Worm (Caenorhabditis elegans) whole organism, L2 larva: ENCODE results near the gene str-37.

Experiments used
- C34F6.9 ChIP-seq: fragments of 150-350 bp; optimal IDR thresholded peaks from 2 replicates; lab custom pipeline; 2014; ENCODE audit warnings: missing biosample characterization, missing genetic modification characterization
- F13H6.1 ChIP-seq: sonication (generic microtip); optimal IDR thresholded peaks from 2 replicates; lab custom pipeline; 2016; ENCODE audit warnings: missing genetic modification characterization, missing compliant biosample characterization
- R02D3.7 ChIP-seq: fragments of 150-350 bp; optimal IDR thresholded peaks from 2 replicates; lab custom pipeline; 2014; ENCODE audit warnings: missing biosample characterization, missing genetic modification characterization
- ZK546.5 ChIP-seq: sonication (generic microtip); optimal IDR thresholded peaks from 2 replicates; lab custom pipeline; 2017; ENCODE audit warnings: missing biosample characterization, missing genetic modification characterization
- alr-1 ChIP-seq: fragments of 150-350 bp; optimal IDR thresholded peaks from 2 replicates; lab custom pipeline; 2014; ENCODE audit warnings: missing biosample characterization, missing genetic modification characterization
- aly-2 ChIP-seq: fragments of 150-350 bp; optimal IDR thresholded peaks from 2 replicates; lab custom pipeline; 2014; ENCODE audit warnings: missing biosample characterization, missing genetic modification characterization
- ama-1 ChIP-seq: fragments of 150-350 bp; optimal IDR thresholded peaks from 2 replicates; lab custom pipeline; 2018; ENCODE audit warnings: inconsistent platforms
- blmp-1 ChIP-seq: sonication (generic microtip); optimal IDR thresholded peaks from 2 replicates; lab custom pipeline; 2017; ENCODE audit warnings: missing genetic modification characterization, mild to moderate bottlenecking, missing compliant biosample characterization, antibody characterized with exemption, moderate library complexity; ENCODE audit not compliant: insufficient read depth
- ceh-16 ChIP-seq: fragments of 150-350 bp; optimal IDR thresholded peaks from 2 replicates; lab custom pipeline; 2014; ENCODE audit warnings: missing biosample characterization, missing genetic modification characterization
- ceh-82 ChIP-seq: fragments of 150-350 bp; optimal IDR thresholded peaks from 2 replicates; lab custom pipeline; 2014; ENCODE audit warnings: missing biosample characterization, missing genetic modification characterization
- crh-2 ChIP-seq: sonication (generic microtip); optimal IDR thresholded peaks from 2 replicates; lab custom pipeline; 2017; ENCODE audit warnings: missing biosample characterization, missing genetic modification characterization
- dmd-4 ChIP-seq: sonication (generic microtip); optimal IDR thresholded peaks from 2 replicates; lab custom pipeline; 2017; ENCODE audit warnings: missing biosample characterization, missing genetic modification characterization
- egl-27 ChIP-seq: sonication (generic microtip); optimal IDR thresholded peaks from 3 replicates; lab custom pipeline; 2017; ENCODE audit warnings: missing biosample characterization, missing genetic modification reagents, missing genetic modification characterization
- elt-3 ChIP-seq: sonication (generic microtip); optimal IDR thresholded peaks from 2 replicates; lab custom pipeline; 2017; ENCODE audit warnings: missing biosample characterization, missing genetic modification characterization
- lin-11 ChIP-seq: fragments of 150-350 bp; sonication (generic microtip); optimal IDR thresholded peaks from 2 replicates; lab custom pipeline; 2014; ENCODE audit warnings: missing biosample characterization, missing genetic modification characterization, inconsistent platforms, mixed read lengths
- lin-13 ChIP-seq: fragments of 150-350 bp; optimal IDR thresholded peaks from 2 replicates; lab custom pipeline; 2014; ENCODE audit warnings: missing biosample characterization, missing genetic modification reagents, missing genetic modification characterization
- lin-39 ChIP-seq: fragments of 150-350 bp; optimal IDR thresholded peaks from 2 replicates; lab custom pipeline; 2014; ENCODE audit warnings: missing biosample characterization, missing genetic modification reagents, missing genetic modification characterization
- lsy-2 ChIP-seq, 2 experiments: fragments of 150-350 bp in 1 of 2; sonication (generic microtip) in 1 of 2; optimal IDR thresholded peaks; 2 replicates each; lab custom pipeline; 2014 to 2017; ENCODE audit warnings: missing biosample characterization in 2 of 2, missing genetic modification characterization in 2 of 2
- mab-5 ChIP-seq: fragments of 150-350 bp; optimal IDR thresholded peaks from 2 replicates; lab custom pipeline; 2014; ENCODE audit warnings: missing biosample characterization, missing genetic modification characterization
- mbf-1 ChIP-seq: sonication (generic microtip); optimal IDR thresholded peaks from 2 replicates; lab custom pipeline; 2017; ENCODE audit warnings: missing biosample characterization, missing genetic modification characterization
- mdl-1 ChIP-seq, 2 experiments: fragments of 150-350 bp in 1 of 2; sonication (generic microtip) in 1 of 2; optimal IDR thresholded peaks; 2 replicates each; lab custom pipeline; 2017; ENCODE audit warnings: missing biosample characterization in 2 of 2, missing genetic modification characterization in 2 of 2
- nhr-10 ChIP-seq: sonication (generic microtip); optimal IDR thresholded peaks from 2 replicates; lab custom pipeline; 2017; ENCODE audit warnings: missing biosample characterization, missing genetic modification characterization
- nhr-11 ChIP-seq: fragments of 150-350 bp; optimal IDR thresholded peaks from 2 replicates; lab custom pipeline; 2014; ENCODE audit warnings: missing biosample characterization, missing genetic modification characterization
- nhr-12 ChIP-seq: fragments of 150-350 bp; optimal IDR thresholded peaks from 2 replicates; lab custom pipeline; 2014; ENCODE audit warnings: missing biosample characterization, missing genetic modification characterization
- nhr-129 ChIP-seq: fragments of 150-350 bp; optimal IDR thresholded peaks from 2 replicates; lab custom pipeline; 2014; ENCODE audit warnings: missing biosample characterization, missing genetic modification characterization
- nhr-21 ChIP-seq: fragments of 150-350 bp; optimal IDR thresholded peaks from 2 replicates; lab custom pipeline; 2014; ENCODE audit warnings: missing biosample characterization, missing genetic modification characterization
- nhr-23 ChIP-seq: fragments of 150-350 bp; optimal IDR thresholded peaks from 2 replicates; lab custom pipeline; 2014; ENCODE audit warnings: missing biosample characterization, missing genetic modification reagents, missing genetic modification characterization
- nhr-237 ChIP-seq: fragments of 150-350 bp; optimal IDR thresholded peaks from 2 replicates; lab custom pipeline; 2014; ENCODE audit warnings: missing biosample characterization, missing genetic modification characterization
- nhr-25 ChIP-seq: fragments of 150-350 bp; sonication (generic microtip); optimal IDR thresholded peaks from 3 replicates; lab custom pipeline; 2014; ENCODE audit warnings: missing biosample characterization, missing genetic modification characterization
- peb-1 ChIP-seq: fragments of 150-350 bp; optimal IDR thresholded peaks from 2 replicates; lab custom pipeline; 2014; ENCODE audit warnings: missing biosample characterization, missing genetic modification characterization
- sem-4 ChIP-seq: fragments of 150-350 bp; optimal IDR thresholded peaks from 2 replicates; lab custom pipeline; 2014; ENCODE audit warnings: missing biosample characterization, missing genetic modification reagents, missing genetic modification characterization
- skn-1 ChIP-seq: sonication (generic microtip); optimal IDR thresholded peaks from 2 replicates; lab custom pipeline; 2017; ENCODE audit warnings: missing biosample characterization, missing genetic modification characterization
- sma-3 ChIP-seq: sonication (generic microtip); optimal IDR thresholded peaks from 2 replicates; lab custom pipeline; 2016; ENCODE audit warnings: missing genetic modification reagents, missing genetic modification characterization, missing compliant biosample characterization
- sma-9 ChIP-seq, 2 experiments: fragments of 150-350 bp in 1 of 2; sonication (generic microtip) in 1 of 2; optimal IDR thresholded peaks; 2 replicates each; lab custom pipeline; 2014 to 2016; ENCODE audit warnings: missing genetic modification characterization in 2 of 2, mild to moderate bottlenecking in 1 of 2, missing biosample characterization in 1 of 2, missing compliant biosample characterization in 1 of 2, missing genetic modification reagents in 1 of 2, moderate library complexity in 1 of 2
- snpc-4 ChIP-seq: fragments of 150-350 bp; optimal IDR thresholded peaks from 2 replicates; lab custom pipeline; 2014; ENCODE audit warnings: missing biosample characterization, missing genetic modification characterization
- zag-1 ChIP-seq: fragments of 150-350 bp; optimal IDR thresholded peaks from 2 replicates; lab custom pipeline; 2014; ENCODE audit warnings: missing biosample characterization, missing genetic modification characterization
- ztf-1 ChIP-seq: fragments of 200-800 bp; sonication (Bioruptor generic); conservative IDR thresholded peaks from 2 replicates; pipeline ENCODE4 v1.3.6; 2022; ENCODE audit warnings: missing genetic modification characterization, missing compliant biosample characterization
- ztf-11 ChIP-seq: sonication (generic microtip); optimal IDR thresholded peaks from 2 replicates; lab custom pipeline; 2017; ENCODE audit warnings: missing biosample characterization, missing genetic modification characterization

The str-37 gene

DNA sequence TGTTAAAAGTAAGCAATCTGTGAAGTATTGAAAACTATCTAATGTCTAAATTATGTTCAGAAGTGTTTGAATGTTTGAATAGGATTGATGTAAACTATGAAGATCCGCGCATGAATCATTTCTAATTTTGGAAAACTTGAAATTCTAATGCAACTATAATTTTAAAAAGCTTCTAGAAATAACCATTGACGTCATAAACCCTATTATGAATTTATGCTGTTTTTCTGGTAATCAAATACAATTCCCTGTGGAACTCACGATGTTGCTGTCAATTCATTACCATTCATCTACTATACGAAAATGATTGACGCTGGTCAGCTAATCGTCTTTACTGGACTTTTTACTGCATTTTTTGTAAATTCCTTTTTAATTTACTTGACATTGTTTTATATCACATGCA lies at the start of gene str-37:
str-37 (plus strand) TSS at position 301 of the 400 bp plus-strand sequence.
- TF ChIP-seq snpc-4 (tag; lab: Kevin White, UChicago) = no peak
- TF ChIP-seq lin-39 = no peak
- no peak for TF ChIP-seq peb-1 (tag; lab: Kevin White, UChicago)
- TF ChIP-seq sma-3 (GFP tag; lab: Kevin White, UChicago) = no peak
- no peak for TF ChIP-seq nhr-25 (tag; lab: Kevin White, UChicago)
- no peak for TF ChIP-seq elt-3 (tag; lab: Kevin White, UChicago)
- TF ChIP-seq nhr-11 (tag; lab: Kevin White, UChicago) = no peak
- no peak for TF ChIP-seq nhr-21 (tag; lab: Kevin White, UChicago)
- TF ChIP-seq ztf-11 (tag; lab: Kevin White, UChicago) = no peak
- TF ChIP-seq aly-2 (tag; lab: Kevin White, UChicago) = no peak
- no peak for TF ChIP-seq nhr-12 (tag; lab: Kevin White, UChicago)
- no peak for TF ChIP-seq sem-4 (tag; lab: Kevin White, UChicago)
- TF ChIP-seq egl-27 (tag; lab: Kevin White, UChicago) = no peak
- TF ChIP-seq nhr-23 (tag; lab: Kevin White, UChicago) = no peak
- TF ChIP-seq, all 48 proteins: peak for 0

DNA sequence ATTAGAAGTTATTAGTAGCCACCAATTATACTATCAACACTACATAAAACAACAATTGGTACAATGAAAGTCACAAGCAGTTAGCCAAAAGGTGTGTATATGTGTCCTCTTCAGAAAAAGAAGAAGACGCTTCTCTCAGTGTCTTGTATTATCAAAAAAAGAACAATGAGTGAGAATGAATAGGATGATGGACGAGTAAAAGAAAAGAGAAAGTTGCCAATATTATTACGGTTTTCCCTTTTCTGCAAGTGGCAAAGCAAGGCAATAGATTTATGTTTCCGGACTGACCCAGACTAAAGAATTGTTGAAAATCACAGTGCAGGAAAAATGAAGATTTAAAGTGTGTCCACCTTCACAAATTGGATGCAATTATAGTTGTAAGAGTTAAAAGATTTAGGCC lies 47.2 kb upstream of the str-37 start:
- TF ChIP-seq blmp-1 (tag; lab: Kevin White, UChicago) = peak; percentile 43
- no peak for TF ChIP-seq mdl-1 (tag; optimal IDR thresholded peaks at IDR 0.05; lab: Kevin White, UChicago)

DNA sequence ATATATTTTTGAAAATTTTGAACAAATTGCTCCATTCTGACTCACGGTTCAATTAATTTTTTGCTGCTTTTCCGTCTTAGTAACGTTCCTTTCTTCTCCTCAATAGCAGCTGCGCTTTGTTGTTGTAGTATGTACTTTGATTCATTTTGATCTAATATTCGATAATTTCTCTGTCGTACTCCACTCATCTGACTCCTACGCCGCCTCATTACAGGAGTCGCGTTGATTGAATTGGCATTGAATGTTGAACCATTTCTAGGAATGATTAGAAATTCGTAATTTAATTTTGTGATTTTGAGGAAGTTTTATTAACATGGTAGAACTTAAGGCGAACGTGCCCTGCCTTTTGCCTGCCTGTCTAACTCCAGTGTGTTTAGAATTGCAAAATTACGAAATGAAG lies 44.6 kb upstream of the str-37 start:
- TF ChIP-seq dmd-4 (tag; lab: Kevin White, UChicago) = no peak
- no peak for TF ChIP-seq ZK546.5 (tag; lab: Kevin White, UChicago)
- TF ChIP-seq R02D3.7 (tag; lab: Kevin White, UChicago) = no peak
- no peak for TF ChIP-seq ceh-82 (tag; lab: Kevin White, UChicago)
- no peak for TF ChIP-seq mbf-1 (tag; lab: Kevin White, UChicago)
- no peak for TF ChIP-seq zag-1 (tag; lab: Kevin White, UChicago)
- TF ChIP-seq F13H6.1 (tag; lab: Kevin White, UChicago) = no peak
- TF ChIP-seq crh-2 (tag; lab: Kevin White, UChicago) = no peak
- TF ChIP-seq ztf-1 (GFP tag; lab: Robert Waterston, UW) = no peak
- no peak for TF ChIP-seq snpc-4 (tag; lab: Kevin White, UChicago)
- no peak for TF ChIP-seq skn-1 (tag; lab: Kevin White, UChicago)
- no peak for TF ChIP-seq nhr-21 (tag; lab: Kevin White, UChicago)
- TF ChIP-seq nhr-129 (tag; lab: Kevin White, UChicago) = no peak
- no peak for TF ChIP-seq mdl-1 (tag; optimal IDR thresholded peaks at IDR 0.05; lab: Kevin White, UChicago)
- no peak for TF ChIP-seq ceh-16 (tag; lab: Kevin White, UChicago)
- no peak for TF ChIP-seq lin-13
- TF ChIP-seq egl-27 (tag; lab: Kevin White, UChicago) = no peak
- TF ChIP-seq nhr-10 (tag; lab: Kevin White, UChicago) = no peak

DNA sequence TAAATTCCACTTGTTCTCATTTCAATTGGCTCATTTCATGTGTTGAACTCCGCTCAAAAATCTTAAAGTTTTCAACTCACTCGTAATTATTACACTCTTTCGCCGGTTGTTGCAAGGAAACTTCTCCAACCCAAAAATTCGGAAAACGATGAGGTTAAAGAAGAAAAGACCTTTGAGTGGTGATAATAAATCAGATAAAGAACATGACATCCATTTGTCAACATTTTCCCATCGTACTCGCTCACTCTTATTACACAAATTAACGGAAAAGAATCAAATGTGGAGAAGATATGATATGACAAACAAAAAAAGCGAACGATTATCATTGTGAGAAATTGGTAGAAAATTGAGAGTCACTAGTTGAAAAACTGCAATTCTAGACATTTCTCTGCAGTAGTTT lies 42.3 kb upstream of the str-37 start:
- TF ChIP-seq sma-9 (GFP tag; optimal IDR thresholded peaks at IDR 0.05; lab: Kevin White, UChicago) (peak; percentile 48), sma-9 (tag; optimal IDR thresholded peaks at IDR 0.05; lab: Kevin White, UChicago) (no peak), lsy-2 (tag; optimal IDR thresholded peaks at IDR 0.05; lab: Kevin White, UChicago) (peak in 1 of 2 experiments; percentile 28), dmd-4 (tag; lab: Kevin White, UChicago) (no peak), mab-5 (tag; lab: Kevin White, UChicago) (no peak), sem-4 (tag; lab: Kevin White, UChicago) (peak; percentile 14), snpc-4 (tag; lab: Kevin White, UChicago) (no peak)

DNA sequence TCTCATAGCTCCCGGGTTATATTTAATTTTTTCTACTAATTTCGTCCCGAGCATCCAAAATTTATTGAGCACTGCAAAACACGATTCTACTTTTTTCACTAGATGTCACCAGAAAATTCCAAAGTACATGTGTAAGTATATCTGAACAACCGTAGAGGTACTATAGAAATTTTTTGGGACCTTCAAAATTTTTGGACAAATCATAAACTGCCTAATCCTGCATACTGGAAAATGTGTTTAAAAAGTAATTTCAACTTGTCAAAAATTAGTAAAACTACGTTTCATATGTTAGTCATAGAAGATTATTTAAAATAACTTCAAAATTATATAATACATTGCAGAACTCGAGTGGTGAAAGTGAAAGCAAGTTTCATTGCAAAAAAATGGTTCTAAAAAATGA lies 41.0 kb upstream of the str-37 start:
- TF ChIP-seq nhr-237 (tag; lab: Kevin White, UChicago) = no peak
- no peak for TF ChIP-seq mab-5 (tag; lab: Kevin White, UChicago)
- no peak for TF ChIP-seq C34F6.9 (tag; lab: Kevin White, UChicago)
- no peak for TF ChIP-seq nhr-129 (tag; lab: Kevin White, UChicago)
- TF ChIP-seq snpc-4 (tag; lab: Kevin White, UChicago) = no peak
- no peak for TF ChIP-seq sma-9 (GFP tag; optimal IDR thresholded peaks at IDR 0.05; lab: Kevin White, UChicago)
- no peak for TF ChIP-seq sma-9 (tag; optimal IDR thresholded peaks at IDR 0.05; lab: Kevin White, UChicago)
- no peak for TF ChIP-seq zag-1 (tag; lab: Kevin White, UChicago)
- TF ChIP-seq nhr-21 (tag; lab: Kevin White, UChicago) = no peak
- TF ChIP-seq ama-1 (lab: Kevin White, UChicago) = no peak
- no peak for TF ChIP-seq alr-1 (tag; lab: Kevin White, UChicago)
- TF ChIP-seq lin-39 = no peak
- TF ChIP-seq sma-3 (GFP tag; lab: Kevin White, UChicago) = no peak
- no peak for TF ChIP-seq lin-11 (tag; lab: Kevin White, UChicago)
- TF ChIP-seq, all 48 proteins: peak for 0
